Worm (Caenorhabditis elegans): ENCODE data around the gene K09E9.4.

The K09E9.4 gene

ce11 chrX:15594019-15594418 is 36.2 kb downstream of the K09E9.4 start:
- peak; percentile 11 for TF ChIP-seq aha-1 (tag)
- no peak for TF ChIP-seq mdt-29 (GFP tag; IDR thresholded peaks at IDR 0.05)
- no peak for TF ChIP-seq mxl-3 (GFP tag; optimal IDR thresholded peaks at IDR 0.05)
- TF ChIP-seq nhr-77 (tag; optimal IDR thresholded peaks at IDR 0.05), result no peak
- peak; percentile 70 for TF ChIP-seq set-16 (GFP tag; IDR thresholded peaks at IDR 0.05)
- TF ChIP-seq D1046.2 (GFP tag; IDR thresholded peaks at IDR 0.05), result no peak
- no peak for TF ChIP-seq R02D3.7 (tag; optimal IDR thresholded peaks at IDR 0.05)

- TF ChIP-seq set-16 (GFP tag; IDR thresholded peaks at IDR 0.05) (no peak), D1046.2 (GFP tag; IDR thresholded peaks at IDR 0.05) (no peak), ceh-32 (tag; optimal IDR thresholded peaks at IDR 0.05; ENCODE audit: poor library complexity) (no peak), ceh-82 (tag; optimal IDR thresholded peaks at IDR 0.05) (no peak), mdt-29 (GFP tag; IDR thresholded peaks at IDR 0.05) (no peak), unc-62 (GFP tag; optimal IDR thresholded peaks at IDR 0.05 in 1 of 2) (peak in 1 of 2 experiments; percentile 62), unc-62 (tag; optimal IDR thresholded peaks at IDR 0.05) (no peak), aha-1 (tag) (peak; percentile 80)
Observed at ce11 chrX:15593366-15593765, 36.9 kb downstream of the K09E9.4 start.

- TF ChIP-seq aha-1 (tag), result peak; percentile 21
- no peak for TF ChIP-seq lin-38 (GFP tag; IDR thresholded peaks at IDR 0.05)
- no peak for TF ChIP-seq ctbp-1 (GFP tag; IDR thresholded peaks at IDR 0.05)
- TF ChIP-seq unc-39 (tag; optimal IDR thresholded peaks at IDR 0.05), result no peak
Observed at ce11 chrX:15591068-15591467, 39.2 kb downstream of the K09E9.4 start, which contains the start of gene usp-33. Gene usp-33 (plus strand): TSS chrX:15591368.

- TF ChIP-seq lin-13 (GFP tag; optimal IDR thresholded peaks at IDR 0.05) (no peak), zag-1 (tag; optimal IDR thresholded peaks at IDR 0.05) (no peak), mes-2 (tag; optimal IDR thresholded peaks at IDR 0.05; ENCODE audit: poor library complexity, severe bottlenecking) (peak; percentile 49), aha-1 (tag) (peak; percentile 28), fos-1 (tag; optimal IDR thresholded peaks at IDR 0.05) (no peak), daf-16 (GFP tag; optimal IDR thresholded peaks at IDR 0.05) (no peak), daf-16 (tag; optimal IDR thresholded peaks at IDR 0.05) (peak; percentile 55), hlh-30 (tag; optimal IDR thresholded peaks at IDR 0.05; ENCODE audit: insufficient read depth) (peak; percentile 39)
Observed at ce11 chrX:15590347-15590928, 39.8 kb downstream of the K09E9.4 start, which contains the start of gene gas-1. Gene gas-1 (minus strand): TSS chrX:15590397.

- TF ChIP-seq ceh-32 (tag; optimal IDR thresholded peaks at IDR 0.05; ENCODE audit: poor library complexity) (no peak), set-16 (GFP tag; IDR thresholded peaks at IDR 0.05) (peak; percentile 42; the same call in 1 of the 2 replicates)
Observed at ce11 chrX:15586192-15586591, 44.0 kb downstream of the K09E9.4 start.

ce11 chrX:15585144-15585543 is 45.1 kb downstream of the K09E9.4 start:
- no peak for TF ChIP-seq spr-3 (GFP tag; optimal IDR thresholded peaks at IDR 0.05)
- no peak for TF ChIP-seq R02D3.7 (tag; optimal IDR thresholded peaks at IDR 0.05)
- TF ChIP-seq dmd-8 (GFP tag; IDR thresholded peaks at IDR 0.05), result no peak
- TF ChIP-seq ceh-20 (GFP tag; IDR thresholded peaks at IDR 0.05), result no peak
- no peak for TF ChIP-seq dmd-6 (GFP tag; IDR thresholded peaks at IDR 0.05)
- no peak for TF ChIP-seq unc-130 (GFP tag; optimal IDR thresholded peaks at IDR 0.05)
- no peak for TF ChIP-seq pqm-1 (tag; optimal IDR thresholded peaks at IDR 0.05)
- no peak for TF ChIP-seq zag-1 (tag; optimal IDR thresholded peaks at IDR 0.05)
- TF ChIP-seq daf-12 (tag; optimal IDR thresholded peaks at IDR 0.05), result no peak
- TF ChIP-seq nhr-48 (tag; optimal IDR thresholded peaks at IDR 0.05), result no peak
- TF ChIP-seq daf-19 (GFP tag; conservative IDR thresholded peaks at IDR 0.05), result no peak
- no peak for TF ChIP-seq lin-38 (GFP tag; IDR thresholded peaks at IDR 0.05)
- no peak for TF ChIP-seq zfp-2 (tag; optimal IDR thresholded peaks at IDR 0.05)
